Worm (Caenorhabditis elegans): ENCODE data around the gene srd-36.

- no peak for TF ChIP-seq ceh-48 (tag; optimal IDR thresholded peaks at IDR 0.05)
- no peak for TF ChIP-seq nhr-11 (tag; optimal IDR thresholded peaks at IDR 0.05)
- no peak for TF ChIP-seq ets-4 (tag; optimal IDR thresholded peaks at IDR 0.05)
- TF ChIP-seq ref-2 (tag; optimal IDR thresholded peaks at IDR 0.05): no peak
- TF ChIP-seq pha-4 (tag; optimal IDR thresholded peaks at IDR 0.05): no peak
- no peak for TF ChIP-seq ceh-2 (tag; optimal IDR thresholded peaks at IDR 0.05)
- no peak for TF ChIP-seq F13H6.1 (tag; optimal IDR thresholded peaks at IDR 0.05)
These were observed 8.0 kb downstream of the srd-36 start, which contains the start of gene R04D3.2 for ce11 chrX:13286533-13286932.

All from whole organism, late embryonic.